Fruit fly (Drosophila melanogaster) S2 (cell line): ENCODE measurements around the gene CG12496.

Source experiments
- CG8478 ChIP-seq: fragments of >200 bp; optimal IDR thresholded peaks from 2 replicates; lab custom pipeline; 2018
- CTCF ChIP-seq, 2 experiments: fragments of >200 bp; optimal IDR thresholded peaks; 2 replicates each; lab custom pipeline; 2018

CG12496 gene

DNA sequence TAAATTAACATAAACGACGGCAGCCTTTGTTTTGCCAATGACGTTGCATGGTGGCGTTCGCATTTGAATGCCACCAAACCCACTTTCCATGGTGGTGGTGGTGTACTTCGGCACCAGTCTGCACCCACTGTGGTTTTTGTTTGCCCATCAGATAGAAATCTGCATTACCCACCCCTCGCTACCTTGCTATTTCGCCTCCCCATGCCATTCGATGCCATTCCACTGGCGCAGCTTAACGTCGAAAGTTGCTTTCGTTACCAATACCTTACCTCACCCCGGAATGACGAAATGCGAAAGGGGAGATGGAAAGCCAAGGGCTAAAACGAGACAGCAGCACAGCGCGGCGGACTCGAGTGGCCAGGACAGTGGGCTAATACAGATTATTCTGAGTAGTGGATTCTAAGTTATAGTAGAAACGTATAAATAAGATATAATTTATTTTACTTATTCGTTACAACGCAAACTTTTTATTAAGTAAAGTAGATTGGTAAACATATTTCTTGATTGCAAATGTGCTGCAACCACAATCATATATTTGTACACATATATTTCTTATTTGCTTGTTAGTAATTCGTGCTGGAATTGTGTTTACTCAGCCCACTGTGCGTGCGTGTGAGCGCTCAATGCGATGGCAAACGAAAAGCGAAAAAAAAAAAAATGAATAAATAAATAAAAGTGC is 14.4 kb downstream of the CG12496 start:
- no peak for TF ChIP-seq CTCF (optimal IDR thresholded peaks at IDR 0.05; lab: Kevin White, UChicago)
- no peak for TF ChIP-seq CG8478 (lab: Kevin White, UChicago)

DNA sequence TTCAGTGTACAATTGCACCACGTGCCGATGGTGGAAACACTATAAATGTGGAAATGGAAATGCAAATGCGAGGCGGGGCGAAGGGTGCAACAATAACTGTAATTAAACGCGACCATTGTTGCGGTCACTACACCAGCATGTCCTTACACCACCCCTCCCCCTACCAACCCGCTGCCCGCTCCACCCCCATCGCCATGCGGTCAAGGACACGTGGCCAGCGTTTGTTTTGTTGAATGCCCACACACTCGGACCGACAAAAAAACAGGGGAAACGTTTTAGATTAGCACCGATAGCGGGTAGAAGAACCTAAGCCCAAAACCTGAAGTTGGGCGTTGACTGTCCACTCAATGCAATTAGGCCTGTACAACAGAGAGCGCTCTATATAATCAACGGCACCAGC is 16.2 kb downstream of the CG12496 start:
- TF ChIP-seq CG8478 (lab: Kevin White, UChicago) (no peak), CTCF (optimal IDR thresholded peaks at IDR 0.05; lab: Kevin White, UChicago) (no peak)

DNA sequence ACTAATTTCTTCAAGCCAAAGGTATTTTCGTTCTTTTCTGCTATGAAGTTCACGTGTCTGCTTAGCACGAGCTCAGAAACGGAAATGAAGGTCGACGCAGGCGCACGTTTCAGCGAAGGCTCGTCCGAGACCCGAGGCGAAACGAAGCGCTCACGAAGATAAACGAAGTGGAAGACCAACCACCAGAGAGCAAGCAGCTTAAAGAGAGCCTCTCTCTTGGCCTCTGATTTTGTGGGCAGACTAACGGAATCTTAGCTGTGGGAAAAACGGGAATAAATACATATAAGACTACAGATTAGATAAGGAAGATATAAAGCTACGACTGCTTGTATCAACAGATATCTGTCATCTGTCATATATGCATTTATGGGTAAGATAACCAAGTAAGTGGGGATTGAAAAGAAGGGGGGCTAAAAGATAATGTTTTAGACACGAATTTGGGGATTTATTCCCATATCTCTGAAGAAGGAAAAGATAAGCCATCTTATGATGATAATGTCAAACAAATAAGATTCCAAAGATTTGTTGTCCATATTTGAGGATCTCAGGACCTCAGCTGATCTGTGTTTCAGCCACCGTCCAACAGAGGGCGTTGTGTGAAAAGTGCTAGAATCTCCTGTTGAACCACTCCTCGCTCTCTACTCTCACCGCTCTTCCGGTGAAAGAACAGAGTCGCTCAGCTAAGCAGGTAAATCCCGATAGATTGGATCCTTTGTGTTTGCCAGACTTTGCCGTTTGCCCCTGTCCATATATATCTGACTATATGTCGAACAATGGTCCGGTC is 22.9 kb downstream of the CG12496 start, which contains the start of gene PsGEF:
TSS of gene PsGEF (minus strand) at position 86 of the 784 bp plus-strand sequence.
- TF ChIP-seq CG8478 (lab: Kevin White, UChicago) (no peak), CTCF (optimal IDR thresholded peaks at IDR 0.05; lab: Kevin White, UChicago) (peak; percentile 89 to 93)

DNA sequence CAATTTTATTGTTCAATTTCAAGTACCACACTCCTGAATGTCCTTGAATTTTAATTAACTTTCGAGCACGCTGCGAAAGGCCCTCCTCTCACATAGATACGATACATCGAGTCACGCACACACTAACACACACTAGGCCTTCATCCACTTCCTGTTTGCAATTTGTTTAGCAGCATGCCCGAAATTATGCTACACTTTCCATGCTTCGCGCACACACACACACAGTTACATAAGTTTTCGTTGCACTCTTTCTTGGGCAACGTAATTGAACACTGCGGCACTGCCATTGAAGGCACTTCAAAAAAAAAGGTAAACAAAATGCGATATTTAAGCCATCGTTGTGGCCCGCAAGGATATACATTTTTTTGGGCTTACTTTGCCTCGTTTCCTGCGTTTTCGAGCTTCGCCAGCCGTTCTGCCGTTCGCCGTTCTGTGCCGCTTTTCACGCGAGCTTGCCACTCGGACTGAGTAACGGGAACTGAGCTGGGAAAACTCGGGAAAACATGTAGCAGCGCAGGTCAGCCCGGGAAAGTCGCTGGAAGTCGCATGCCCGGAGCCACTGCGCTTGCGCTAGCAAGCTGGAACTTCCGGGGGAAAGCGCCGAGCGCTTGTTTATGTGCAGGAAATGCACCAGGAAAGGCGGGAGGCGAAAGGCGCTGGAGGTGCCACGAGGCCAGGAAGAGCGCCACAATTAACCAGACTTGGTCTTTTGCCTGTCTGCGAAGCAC is 27.4 kb downstream of the CG12496 start:
- TF ChIP-seq CTCF (optimal IDR thresholded peaks at IDR 0.05; lab: Kevin White, UChicago) (no peak), CG8478 (lab: Kevin White, UChicago) (no peak)

DNA sequence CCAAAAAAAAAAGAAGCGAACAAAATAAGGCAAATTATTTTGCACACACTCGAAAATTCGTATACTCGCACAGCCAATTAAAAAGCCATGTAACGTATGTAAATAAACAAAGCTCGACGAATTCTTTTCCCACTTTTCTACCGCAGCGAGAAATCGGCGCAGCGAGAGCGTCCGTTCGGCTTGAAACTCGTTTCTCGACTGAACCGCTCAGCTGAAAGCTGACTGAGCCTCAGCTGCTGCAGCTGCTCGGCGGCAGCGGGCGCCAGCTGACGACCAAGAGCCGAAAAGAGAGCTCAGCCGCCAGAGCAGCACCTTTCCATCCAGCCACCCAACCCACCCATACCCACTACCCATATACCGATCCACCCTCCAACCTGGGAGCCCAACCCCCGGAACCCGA is 44.5 kb downstream of the CG12496 start, which contains the start of gene CG2841:
TSS of gene CG2841 (minus strand) at position 186 of the 400 bp plus-strand sequence.
- TF ChIP-seq CTCF (optimal IDR thresholded peaks at IDR 0.05; lab: Kevin White, UChicago) (no peak), CG8478 (lab: Kevin White, UChicago) (no peak)

DNA sequence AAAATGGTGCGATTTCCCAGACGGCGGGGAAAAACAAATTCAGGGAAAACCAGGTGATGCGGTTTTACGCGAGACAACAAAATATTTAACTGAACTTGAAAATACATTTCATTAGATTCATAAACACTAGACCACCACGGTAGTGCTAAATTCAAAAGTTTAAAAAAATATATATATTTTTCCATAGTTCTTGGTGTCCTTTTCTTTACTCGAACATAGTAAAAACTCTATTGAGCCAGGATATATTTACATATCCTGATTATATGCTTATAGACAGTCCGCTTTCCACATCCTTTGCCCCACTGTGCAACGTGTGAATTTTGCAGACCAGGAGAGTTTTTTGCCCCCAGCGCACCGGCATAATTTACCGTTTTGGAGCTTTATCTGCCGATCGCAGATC is 45.3 kb downstream of the CG12496 start:
- TF ChIP-seq CTCF (optimal IDR thresholded peaks at IDR 0.05; lab: Kevin White, UChicago) (no peak), CG8478 (lab: Kevin White, UChicago) (no peak)

DNA sequence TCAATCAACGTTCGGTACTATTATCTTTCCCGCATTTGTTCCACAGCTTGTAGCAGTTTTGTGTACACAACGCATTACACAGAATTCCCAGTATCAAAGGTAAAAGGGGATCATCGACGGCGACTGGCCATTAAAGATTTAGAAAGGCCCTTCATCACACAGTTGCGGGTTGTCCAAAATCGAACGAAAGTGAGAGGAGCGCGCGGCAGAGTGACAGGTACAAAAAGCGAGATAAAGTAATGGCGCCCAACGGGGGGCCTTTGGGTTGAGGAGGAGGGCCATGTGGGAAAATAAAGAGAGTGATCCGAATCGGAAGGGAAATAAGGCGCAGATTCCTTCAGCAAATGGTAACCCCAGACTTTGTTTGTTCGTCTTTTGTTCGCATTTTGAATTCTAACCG is 47.0 kb downstream of the CG12496 start:
- TF ChIP-seq CG8478 (lab: Kevin White, UChicago) (no peak), CTCF (optimal IDR thresholded peaks at IDR 0.05; lab: Kevin White, UChicago) (no peak)

DNA sequence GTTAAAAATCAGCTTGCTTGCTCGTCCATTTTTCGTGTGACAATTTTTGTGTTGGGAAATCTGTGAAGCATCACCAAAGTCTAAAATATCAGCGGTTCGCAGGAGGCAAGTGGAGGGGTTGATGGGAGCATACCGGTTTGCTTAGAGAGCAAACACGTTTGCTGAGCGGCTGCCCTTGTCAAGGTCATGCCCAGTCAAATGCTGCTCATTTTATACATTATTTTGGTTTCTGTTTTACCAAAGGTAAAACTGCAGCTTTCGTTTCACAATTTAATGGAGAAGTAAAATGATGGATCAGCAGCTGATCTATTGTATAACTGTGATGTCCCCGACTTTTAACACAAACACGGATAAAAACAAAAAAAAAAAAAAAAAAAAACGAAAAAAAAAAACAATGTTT is 48.3 kb downstream of the CG12496 start:
- TF ChIP-seq CG8478 (lab: Kevin White, UChicago) (no peak), CTCF (optimal IDR thresholded peaks at IDR 0.05; lab: Kevin White, UChicago) (no peak)

DNA sequence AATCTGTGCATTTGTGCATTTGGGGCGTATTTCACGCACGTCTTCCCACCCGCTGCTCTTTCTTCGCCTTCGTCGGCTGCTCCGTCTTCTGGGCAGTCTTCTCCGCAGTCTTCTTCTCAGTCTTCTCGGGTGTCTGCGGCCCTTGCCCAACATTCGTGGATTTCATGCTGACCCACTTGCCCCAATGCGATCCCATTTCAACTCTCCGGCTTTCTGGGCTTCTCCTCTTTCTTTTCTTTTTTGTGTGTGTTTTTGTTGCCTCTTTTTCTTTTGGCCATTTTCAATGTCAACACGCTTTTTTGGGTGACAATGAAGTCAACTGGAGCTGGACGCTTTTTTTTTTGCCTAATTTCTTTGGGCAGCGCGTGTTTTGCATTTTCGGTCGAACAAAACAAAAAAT is 49.7 kb downstream of the CG12496 start:
- TF ChIP-seq CTCF (optimal IDR thresholded peaks at IDR 0.05; lab: Kevin White, UChicago) (no peak), CG8478 (lab: Kevin White, UChicago) (no peak)

DNA sequence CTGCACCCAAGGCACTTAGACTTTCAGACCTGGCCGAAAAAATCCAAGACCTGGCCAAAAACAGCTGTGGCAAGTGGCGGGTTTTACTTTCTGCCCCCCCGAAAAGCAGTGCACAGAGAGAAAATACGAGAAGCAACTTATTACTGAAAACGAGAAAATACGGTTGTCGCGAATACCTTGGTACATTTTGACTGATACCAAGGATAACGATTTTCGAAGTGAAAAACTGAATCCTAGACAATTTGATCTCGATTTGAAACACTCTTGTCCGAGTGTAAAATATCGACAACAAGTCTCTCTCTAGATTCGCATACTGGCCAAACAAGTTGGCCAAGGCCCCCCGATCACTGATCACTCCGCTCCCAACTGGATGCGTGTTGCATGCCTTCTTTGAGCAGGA is 50.9 kb downstream of the CG12496 start:
- TF ChIP-seq CG8478 (lab: Kevin White, UChicago) (no peak), CTCF (optimal IDR thresholded peaks at IDR 0.05; lab: Kevin White, UChicago) (no peak)
